Fruit fly (Drosophila melanogaster): ENCODE data around the gene CG7139.

CG7139 gene

DNA sequence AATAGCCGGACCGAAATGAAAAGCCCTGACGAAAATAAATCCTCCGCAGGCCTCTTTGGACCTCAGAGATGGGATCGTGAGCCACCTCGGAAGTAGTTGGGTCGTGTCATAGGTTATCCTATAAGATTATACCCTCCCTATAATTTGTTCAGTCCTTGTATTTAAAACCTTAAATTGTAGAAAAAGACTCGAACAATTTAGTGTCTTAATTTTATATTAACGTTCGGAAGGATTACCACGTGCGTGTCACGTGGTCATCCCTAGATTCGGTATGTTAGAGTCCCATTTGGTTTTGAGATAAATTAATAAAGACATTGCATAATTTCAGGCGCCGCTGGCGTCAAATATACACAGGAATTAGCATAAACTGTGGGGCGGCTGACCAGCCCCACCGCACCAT lies 6.4 kb upstream of the CG7139 start (continued):
- TF ChIP-seq CG6808 (GFP tag; optimal IDR thresholded peaks at IDR 0.05) (peak; percentile 50), dsx (GFP tag; optimal IDR thresholded peaks at IDR 0.05; ENCODE audit: poor library complexity, severe bottlenecking) (peak; percentile 47), Eip78C (GFP tag) (peak; percentile 92), Eip75B (GFP tag; optimal IDR thresholded peaks at IDR 0.05) (peak; percentile 65), Hr4 (GFP tag; optimal IDR thresholded peaks at IDR 0.05) (peak; percentile 67), CG10669 (GFP tag; optimal IDR thresholded peaks at IDR 0.05) (peak; percentile 54), eg (GFP tag; IDR thresholded peaks at IDR 0.05) (peak; percentile 73), CG6854 (GFP tag; optimal IDR thresholded peaks at IDR 0.05) (peak; percentile 15), ss (GFP tag; optimal IDR thresholded peaks at IDR 0.05) (peak; percentile 35 to 57), fkh (GFP tag; optimal IDR thresholded peaks at IDR 0.05) (no peak), CG32006 (GFP tag; optimal IDR thresholded peaks at IDR 0.05) (peak; percentile 72), esn (GFP tag; optimal IDR thresholded peaks at IDR 0.05) (peak; percentile 85), CG8632 (GFP tag; optimal IDR thresholded peaks at IDR 0.05) (peak; percentile 58), CG11294 (GFP tag; IDR thresholded peaks at IDR 0.05) (peak; percentile 18; the same call in 1 of the 2 replicates), topi (GFP tag; optimal IDR thresholded peaks at IDR 0.05) (peak; percentile 78), Blimp-1 (GFP tag; optimal IDR thresholded peaks at IDR 0.05) (no peak), CG8119 (GFP tag; IDR thresholded peaks at IDR 0.05) (peak; percentile 60; the same call in 2 of the 3 replicates), spab (GFP tag; optimal IDR thresholded peaks at IDR 0.05) (peak; percentile 32), CG7368 (GFP tag; optimal IDR thresholded peaks at IDR 0.05) (peak; percentile 42), CG11762 (GFP tag; optimal IDR thresholded peaks at IDR 0.05; ENCODE audit: insufficient read depth) (no peak), CG6792 (GFP tag; optimal IDR thresholded peaks at IDR 0.05) (peak; percentile 65), achi (GFP tag; optimal IDR thresholded peaks at IDR 0.05) (peak; percentile 69)

DNA sequence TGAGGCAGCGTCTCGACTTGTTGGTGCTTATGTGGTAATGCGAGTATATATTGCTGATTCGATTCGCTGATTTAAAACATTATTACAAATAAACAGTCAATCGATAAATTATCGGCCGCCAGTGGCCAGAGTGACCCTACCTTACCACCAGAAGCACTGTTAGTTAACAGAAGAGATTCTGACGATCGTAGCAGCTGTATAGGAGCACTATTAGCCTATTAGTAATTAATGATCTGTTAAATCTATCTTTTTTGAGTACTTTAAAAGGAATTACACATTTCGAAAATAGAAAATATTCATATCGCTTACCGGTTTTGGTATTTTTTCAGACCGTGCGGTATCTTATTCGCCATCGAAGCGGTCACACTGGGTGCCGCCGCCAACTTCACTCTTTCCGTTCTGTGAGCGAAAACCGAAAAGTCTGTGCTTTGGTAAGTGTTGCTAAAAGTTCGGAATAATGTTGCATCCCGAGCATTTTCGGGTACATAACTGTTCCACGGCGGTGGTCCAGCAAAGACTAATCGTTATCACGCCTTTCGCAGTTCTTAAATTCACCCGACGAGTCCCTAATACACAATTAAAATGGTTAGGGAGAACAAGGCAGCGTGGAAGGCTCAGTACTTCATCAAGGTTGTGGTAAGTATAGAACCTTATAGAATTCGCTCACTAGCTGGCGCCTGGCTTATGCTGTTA lies 4.2 kb upstream of the CG7139 start, which contains the start of the genes CG7130 and RpLP0:
CG7130 (minus strand) TSS at position 51 of the 693 bp plus-strand sequence.
RpLP0 (plus strand) TSS at position 162 of the 693 bp plus-strand sequence.
- TF ChIP-seq ss (GFP tag; optimal IDR thresholded peaks at IDR 0.05) (peak; percentile 77 to 88), Hr4 (GFP tag; optimal IDR thresholded peaks at IDR 0.05) (peak; percentile 45), svp (GFP tag) (peak; percentile 83), Eip75B (GFP tag; optimal IDR thresholded peaks at IDR 0.05) (peak; percentile 81), spab (GFP tag; optimal IDR thresholded peaks at IDR 0.05) (peak; percentile 73), eg (GFP tag; IDR thresholded peaks at IDR 0.05) (peak; percentile 80), lz (GFP tag; optimal IDR thresholded peaks at IDR 0.05) (peak; percentile 89), acj6 (GFP tag; optimal IDR thresholded peaks at IDR 0.05) (peak; percentile 77), esn (GFP tag; optimal IDR thresholded peaks at IDR 0.05) (peak; percentile 91), Ets96B (tag; optimal IDR thresholded peaks at IDR 0.05) (peak; percentile 43), fd59A (GFP tag; optimal IDR thresholded peaks at IDR 0.05) (peak; percentile 70), CG34406 (GFP tag; optimal IDR thresholded peaks at IDR 0.05) (peak; percentile 83), cyc (GFP tag; optimal IDR thresholded peaks at IDR 0.05) (peak; percentile 88), CG32006 (GFP tag; optimal IDR thresholded peaks at IDR 0.05) (peak; percentile 61), CG8632 (GFP tag; optimal IDR thresholded peaks at IDR 0.05) (peak; percentile 73), CG6792 (GFP tag; optimal IDR thresholded peaks at IDR 0.05) (peak; percentile 77), Sox102F (GFP tag; optimal IDR thresholded peaks at IDR 0.05) (peak; percentile 86), vri (GFP tag; optimal IDR thresholded peaks at IDR 0.05) (peak; percentile 89), Smox (GFP tag; optimal IDR thresholded peaks at IDR 0.05) (peak; percentile 77), Sox14 (GFP tag; optimal IDR thresholded peaks at IDR 0.05) (peak; percentile 81), Gug (GFP tag; IDR thresholded peaks at IDR 0.05) (no peak), Eip78C (GFP tag) (peak; percentile 95), CG6163 (GFP tag; IDR thresholded peaks at IDR 0.05) (peak; percentile 90), CG8319 (GFP tag; optimal IDR thresholded peaks at IDR 0.05) (peak; percentile 80), CG4318 (GFP tag; optimal IDR thresholded peaks at IDR 0.05) (no peak), CG3919 (GFP tag; optimal IDR thresholded peaks at IDR 0.05) (peak; percentile 92), CG10631 (GFP tag; optimal IDR thresholded peaks at IDR 0.05) (peak; percentile 68), CG9139 (GFP tag; optimal IDR thresholded peaks at IDR 0.05) (peak; percentile 79), Eip93F (GFP tag; optimal IDR thresholded peaks at IDR 0.05) (no peak), CG10669 (GFP tag; optimal IDR thresholded peaks at IDR 0.05) (peak; percentile 75), CG16779 (tag; optimal IDR thresholded peaks at IDR 0.05) (peak; percentile 77), CG8119 (GFP tag; IDR thresholded peaks at IDR 0.05) (peak; percentile 38; the same call in 2 of the 3 replicates), achi (GFP tag; optimal IDR thresholded peaks at IDR 0.05) (peak; percentile 84), salr (GFP tag; optimal IDR thresholded peaks at IDR 0.05) (peak in 1 of 2 experiments; percentile 87), dac (GFP tag; optimal IDR thresholded peaks at IDR 0.05) (peak; percentile 76), Met (GFP tag; optimal IDR thresholded peaks at IDR 0.05) (peak; percentile 90), CG6808 (GFP tag; optimal IDR thresholded peaks at IDR 0.05) (peak; percentile 72), CG11902 (GFP tag; optimal IDR thresholded peaks at IDR 0.05) (peak; percentile 64)

Measured in whole organism, prepupa.